Fruit fly (Drosophila melanogaster) whole organism, pupa: Measurements from ENCODE around the gene Cpsf5.

Source experiments
- CG10348 ChIP-seq: fragments of 200-800 bp; sonication (Bioruptor generic); IDR thresholded peaks from 2 replicates; pipeline ENCODE4 v1.3.6; 2022; ENCODE audit warnings: missing biosample characterization, missing genetic modification characterization
- CG15710 ChIP-seq: fragments of 200-800 bp; sonication (Bioruptor generic); optimal IDR thresholded peaks from 2 replicates; lab custom pipeline; 2018; ENCODE audit warnings: missing biosample characterization, mild to moderate bottlenecking, missing genetic modification characterization, moderate library complexity
- CG8159 ChIP-seq: fragments of 200-800 bp; sonication (Bioruptor generic); optimal IDR thresholded peaks from 3 replicates; lab custom pipeline; 2018; ENCODE audit warnings: missing biosample characterization, mild to moderate bottlenecking, missing genetic modification characterization, moderate library complexity
- CG8301 ChIP-seq: fragments of 200-800 bp; sonication (Bioruptor generic); optimal IDR thresholded peaks from 2 replicates; lab custom pipeline; 2018; ENCODE audit warnings: missing biosample characterization, mild to moderate bottlenecking, missing genetic modification characterization
- D1 ChIP-seq: fragments of 200-800 bp; sonication (Bioruptor generic); optimal IDR thresholded peaks from 2 replicates; lab custom pipeline; 2018; ENCODE audit warnings: missing biosample characterization, mild to moderate bottlenecking, missing genetic modification characterization, moderate library complexity
- EcR ChIP-seq: fragments of 200-800 bp; sonication (Bioruptor generic); optimal IDR thresholded peaks from 3 replicates; lab custom pipeline; 2019; ENCODE audit warnings: missing biosample characterization, missing genetic modification characterization, mild to moderate bottlenecking, moderate library complexity, missing genetic modification reagents
- Ets98B ChIP-seq: fragments of 200-800 bp; sonication (Bioruptor generic); IDR thresholded peaks from 2 replicates; pipeline ENCODE4 v1.3.6; 2022; ENCODE audit warnings: missing biosample characterization, missing genetic modification characterization
- Pif1B ChIP-seq: fragments of 200-800 bp; sonication (Bioruptor generic); optimal IDR thresholded peaks from 3 replicates; lab custom pipeline; 2016; ENCODE audit warnings: missing biosample characterization, missing genetic modification characterization
- fd96Ca ChIP-seq: fragments of 200-800 bp; sonication (Bioruptor generic); IDR thresholded peaks from 3 replicates; pipeline ENCODE4 v1.3.6; 2022; ENCODE audit warnings: missing biosample characterization, missing genetic modification characterization
- gl ChIP-seq: fragments of 200-800 bp; sonication (Bioruptor generic); optimal IDR thresholded peaks from 2 replicates; lab custom pipeline; 2018; ENCODE audit warnings: missing biosample characterization, mild to moderate bottlenecking, missing genetic modification characterization

DNA sequence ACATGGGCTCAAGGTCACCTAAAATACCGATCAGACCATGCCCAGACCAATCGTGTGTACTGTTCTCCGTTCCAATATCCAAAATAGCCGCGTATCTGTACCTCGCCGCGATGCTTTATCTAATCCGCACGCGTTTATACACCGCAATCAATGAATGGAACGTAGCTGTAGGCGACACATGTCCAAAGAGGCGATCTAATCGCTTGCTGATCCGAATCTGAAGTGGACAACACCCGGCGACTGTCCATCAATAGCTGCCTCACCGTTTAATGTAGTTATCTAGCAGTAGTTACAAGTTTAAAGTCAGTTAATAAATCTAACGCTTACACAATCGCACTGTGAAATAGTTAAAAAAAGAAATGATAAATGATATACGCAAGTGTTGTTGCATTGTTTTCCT, 41.6 kb downstream of the Cpsf5 start:
- TF ChIP-seq D1 (no peak), Pif1B (no peak), CG8301 (tag; lab: Kevin White, UChicago) (no peak), CG8159 (tag; lab: Kevin White, UChicago) (no peak), fd96Ca (GFP tag; lab: Robert Waterston, UW) (no peak), CG15710 (tag; lab: Kevin White, UChicago) (no peak), CG10348 (GFP tag; lab: Robert Waterston, UW) (no peak), gl (tag; lab: Kevin White, UChicago) (no peak), Ets98B (no peak), EcR (no peak)
